Fruit fly (Drosophila melanogaster): ENCODE data around the gene chp.

chp gene

dm6 chr3R:31247281-31247995, 36.9 kb upstream of the chp start (continued):
- TF ChIP-seq CG4360 (GFP tag; IDR thresholded peaks at IDR 0.05) (0 out of 2 replicates have a peak, but pooled peaks have one; percentile 19), vvl (GFP tag; IDR thresholded peaks at IDR 0.05) (peak; percentile 78), hth (optimal IDR thresholded peaks at IDR 0.05) (no peak), CG6791 (GFP tag; IDR thresholded peaks at IDR 0.05; ENCODE audit: partially characterized antibody) (no peak), stwl (tag; optimal IDR thresholded peaks at IDR 0.05) (no peak), Nf-YB (GFP tag; optimal IDR thresholded peaks at IDR 0.05) (peak; percentile 39), Oaz (GFP tag; IDR thresholded peaks at IDR 0.05) (peak; percentile 72), GATAe (GFP tag; conservative IDR thresholded peaks at IDR 0.05) (no peak), CG15514 (GFP tag; optimal IDR thresholded peaks at IDR 0.05) (peak; percentile 33), Opbp (GFP tag; IDR thresholded peaks at IDR 0.05; ENCODE audit: partially characterized antibody) (no peak), ssp (GFP tag; IDR thresholded peaks at IDR 0.05) (peak; percentile 70), CG8924 (tag; optimal IDR thresholded peaks at IDR 0.05) (peak; percentile 83), Gsc (GFP tag; IDR thresholded peaks at IDR 0.05) (peak; percentile 40; the same call in 1 of the 2 replicates), caup (GFP tag; optimal IDR thresholded peaks at IDR 0.05; ENCODE audit: severe bottlenecking) (peak; percentile 46), Elba2 (GFP tag; optimal IDR thresholded peaks at IDR 0.05) (no peak), nerfin-1 (tag; optimal IDR thresholded peaks at IDR 0.05) (peak; percentile 83), Pdp1 (GFP tag; optimal IDR thresholded peaks at IDR 0.05) (peak; percentile 56 to 82), CG13624 (GFP tag; optimal IDR thresholded peaks at IDR 0.05) (no peak), CG7987 (GFP tag; optimal IDR thresholded peaks at IDR 0.05) (peak; percentile 14), HmgD (GFP tag; optimal IDR thresholded peaks at IDR 0.05) (no peak), croc (GFP tag; conservative IDR thresholded peaks at IDR 0.05) (peak; percentile 65; the same call in 2 of the 3 replicates), Nf-YA (GFP tag; IDR thresholded peaks at IDR 0.05) (peak; percentile 60; the same call in 1 of the 2 replicates), Dek (tag; optimal IDR thresholded peaks at IDR 0.05) (peak; percentile 57), slbo (GFP tag; IDR thresholded peaks at IDR 0.05) (peak; percentile 47), CG7963 (GFP tag; IDR thresholded peaks at IDR 0.05; ENCODE audit: partially characterized antibody) (no peak), NK7.1 (GFP tag; optimal IDR thresholded peaks at IDR 0.05) (peak; percentile 14), so (GFP tag; IDR thresholded peaks at IDR 0.05) (peak; percentile 64; the same call in 1 of the 3 replicates), CG17361 (GFP tag; IDR thresholded peaks at IDR 0.05) (peak; percentile 79), CG13894 (tag; optimal IDR thresholded peaks at IDR 0.05) (no peak), CG16813 (GFP tag; IDR thresholded peaks at IDR 0.05; ENCODE audit: partially characterized antibody) (no peak), br (optimal IDR thresholded peaks at IDR 0.05) (no peak), esg (GFP tag; conservative IDR thresholded peaks at IDR 0.05) (peak; percentile 73), CG30431 (GFP tag; optimal IDR thresholded peaks at IDR 0.05) (peak; percentile 8), gcm (GFP tag; optimal IDR thresholded peaks at IDR 0.05) (peak; percentile 56), sug (tag; optimal IDR thresholded peaks at IDR 0.05) (peak; percentile 54), ap (GFP tag; IDR thresholded peaks at IDR 0.05) (peak; percentile 34; the same call in 1 of the 2 replicates), CG17186 (GFP tag; optimal IDR thresholded peaks at IDR 0.05) (no peak), bigmax (GFP tag; optimal IDR thresholded peaks at IDR 0.05) (no peak), CG14441 (GFP tag; IDR thresholded peaks at IDR 0.05) (peak; percentile 86), aop (GFP tag; IDR thresholded peaks at IDR 0.05) (peak; percentile 40; the same call in 1 of the 2 replicates), Trl (optimal IDR thresholded peaks at IDR 0.05) (no peak), Trl (GFP tag; optimal IDR thresholded peaks at IDR 0.05) (peak; percentile 49), crp (GFP tag; optimal IDR thresholded peaks at IDR 0.05) (no peak), CG1832 (GFP tag; optimal IDR thresholded peaks at IDR 0.05) (no peak), scrt (GFP tag; optimal IDR thresholded peaks at IDR 0.05) (peak; percentile 53), z (GFP tag; IDR thresholded peaks at IDR 0.05) (no peak), CG6254 (GFP tag; optimal IDR thresholded peaks at IDR 0.05) (peak; percentile 62), CG34376 (GFP tag; optimal IDR thresholded peaks at IDR 0.05) (no peak), CG7786 (GFP tag; optimal IDR thresholded peaks at IDR 0.05) (peak; percentile 42)

All from whole organism, embryonic.